Fruit fly (Drosophila melanogaster) whole organism, embryonic: ENCODE results near the gene CG2841.

ENCODE experiments used
- Adf1 ChIP-seq: fragments of 200-800 bp; sonication (Bioruptor generic); IDR thresholded peaks from 2 replicates; pipeline ENCODE4 v1.3.6; 2022; ENCODE audit warnings: missing biosample characterization, missing genetic modification characterization
- CG1024 ChIP-seq: fragments of 200-800 bp; sonication (Bioruptor generic); IDR thresholded peaks from 2 replicates; pipeline ENCODE4 v1.3.6; 2022; ENCODE audit warnings: missing biosample characterization, missing genetic modification characterization
- CG10431 ChIP-seq: fragments of 200-800 bp; sonication (Bioruptor generic); optimal IDR thresholded peaks from 3 replicates; lab custom pipeline; 2018; ENCODE audit warnings: missing biosample characterization, mild to moderate bottlenecking, missing genetic modification characterization
- CG10959 ChIP-seq: fragments of 200-800 bp; sonication (Bioruptor generic); IDR thresholded peaks from 2 replicates; pipeline ENCODE4 v1.3.6; 2022; ENCODE audit warnings: missing biosample characterization, missing genetic modification characterization
- CG11456 ChIP-seq: fragments of 200-800 bp; sonication (Bioruptor generic); IDR thresholded peaks from 3 replicates; pipeline ENCODE4 v1.3.6; 2022; ENCODE audit warnings: missing biosample characterization, missing genetic modification characterization
- CG11504 ChIP-seq: fragments of 200-800 bp; sonication (Bioruptor generic); optimal IDR thresholded peaks from 3 replicates; lab custom pipeline; 2019; ENCODE audit warnings: missing biosample characterization, mild to moderate bottlenecking, missing genetic modification characterization, moderate library complexity
- CG12219 ChIP-seq: fragments of 200-800 bp; sonication (Bioruptor generic); optimal IDR thresholded peaks from 3 replicates; lab custom pipeline; 2018; ENCODE audit warnings: missing biosample characterization, mild to moderate bottlenecking, missing genetic modification characterization
- CG12299 ChIP-seq: fragments of 200-800 bp; sonication (Bioruptor generic); optimal IDR thresholded peaks from 2 replicates; lab custom pipeline; 2018; ENCODE audit warnings: missing biosample characterization, mild to moderate bottlenecking, missing genetic modification characterization
- CG12769 ChIP-seq: fragments of 200-800 bp; sonication (Bioruptor generic); optimal IDR thresholded peaks from 2 replicates; lab custom pipeline; 2019; ENCODE audit warnings: missing biosample characterization, mild to moderate bottlenecking, missing genetic modification characterization, moderate library complexity
- CG13296 ChIP-seq: fragments of 200-800 bp; sonication (Bioruptor generic); optimal IDR thresholded peaks from 3 replicates; lab custom pipeline; 2018; ENCODE audit warnings: missing biosample characterization, mild to moderate bottlenecking, missing genetic modification characterization
- CG15601 ChIP-seq: fragments of 200-800 bp; sonication (Bioruptor generic); optimal IDR thresholded peaks from 3 replicates; lab custom pipeline; 2019; ENCODE audit warnings: missing biosample characterization, mild to moderate bottlenecking, missing genetic modification characterization, moderate library complexity
- CG1832 ChIP-seq: fragments of 200-800 bp; sonication (Bioruptor generic); optimal IDR thresholded peaks from 2 replicates; lab custom pipeline; 2017; ENCODE audit warnings: missing biosample characterization, mild to moderate bottlenecking, missing genetic modification characterization, inconsistent platforms
- CG18476 ChIP-seq: fragments of 200-800 bp; sonication (Bioruptor generic); optimal IDR thresholded peaks from 2 replicates; lab custom pipeline; 2016; ENCODE audit warnings: missing biosample characterization, mild to moderate bottlenecking, missing genetic modification characterization
- CG2678 ChIP-seq: fragments of 200-800 bp; sonication (Bioruptor generic); optimal IDR thresholded peaks from 3 replicates; lab custom pipeline; 2019; ENCODE audit warnings: missing biosample characterization, mild to moderate bottlenecking, missing genetic modification characterization, moderate library complexity
- CG3163 ChIP-seq: fragments of 200-800 bp; sonication (Bioruptor generic); optimal IDR thresholded peaks from 3 replicates; lab custom pipeline; 2016; ENCODE audit warnings: missing biosample characterization, missing genetic modification characterization
- CG32532 ChIP-seq: fragments of 200-800 bp; sonication (Bioruptor generic); IDR thresholded peaks from 2 replicates; pipeline ENCODE4 v1.3.6; 2022; ENCODE audit warnings: missing biosample characterization, missing genetic modification characterization
- CG3995 ChIP-seq: fragments of 200-800 bp; sonication (Bioruptor generic); optimal IDR thresholded peaks from 3 replicates; lab custom pipeline; 2016; ENCODE audit warnings: missing biosample characterization, missing genetic modification characterization
- CG43689 ChIP-seq: fragments of 200-800 bp; sonication (Bioruptor generic); IDR thresholded peaks from 2 replicates; pipeline ENCODE4 v1.3.6; 2022; ENCODE audit warnings: missing biosample characterization, missing genetic modification characterization
- CG4730 ChIP-seq: fragments of 200-800 bp; sonication (Bioruptor generic); IDR thresholded peaks from 2 replicates; pipeline ENCODE4 v1.3.6; 2022; ENCODE audit warnings: missing biosample characterization, missing genetic modification characterization
- CG6854 ChIP-seq: fragments of 200-800 bp; sonication (Bioruptor generic); optimal IDR thresholded peaks from 3 replicates; lab custom pipeline; 2017; ENCODE audit warnings: missing biosample characterization, mild to moderate bottlenecking, missing genetic modification characterization
- CG7556 ChIP-seq: fragments of 200-800 bp; sonication (Bioruptor generic); optimal IDR thresholded peaks from 2 replicates; lab custom pipeline; 2017; ENCODE audit warnings: missing biosample characterization, mild to moderate bottlenecking, missing genetic modification characterization
- Dll ChIP-seq: fragments of 200-800 bp; sonication (Bioruptor generic); IDR thresholded peaks from 4 replicates; pipeline ENCODE4 v1.3.6; 2022; ENCODE audit warnings: missing biosample characterization, missing genetic modification characterization; ENCODE audit not compliant: partially characterized antibody
- Dp ChIP-seq: fragments of 200-800 bp; sonication (Bioruptor generic); optimal IDR thresholded peaks from 2 replicates; lab custom pipeline; 2018; ENCODE audit warnings: missing biosample characterization, mild to moderate bottlenecking, missing genetic modification characterization, moderate library complexity
- Hand ChIP-seq: fragments of 200-800 bp; sonication (Bioruptor generic); optimal IDR thresholded peaks from 2 replicates; lab custom pipeline; 2017; ENCODE audit warnings: mild to moderate bottlenecking, missing biosample characterization, missing genetic modification reagents, missing genetic modification characterization
- Mrtf ChIP-seq: fragments of 200-800 bp; sonication (Bioruptor generic); IDR thresholded peaks from 3 replicates; pipeline ENCODE4 v1.3.6; 2022; ENCODE audit warnings: missing biosample characterization, missing genetic modification characterization
- Myb ChIP-seq: fragments of 200-800 bp; sonication (Bioruptor generic); optimal IDR thresholded peaks from 2 replicates; lab custom pipeline; 2016; ENCODE audit warnings: missing biosample characterization, missing genetic modification characterization
- NC2α ChIP-seq: fragments of 200-800 bp; sonication (Bioruptor generic); optimal IDR thresholded peaks from 2 replicates; lab custom pipeline; 2016; ENCODE audit warnings: missing biosample characterization, missing genetic modification characterization
- Sin3A ChIP-seq: fragments of >200 bp; optimal IDR thresholded peaks from 2 replicates; lab custom pipeline; 2018
- Six4 ChIP-seq: fragments of 200-800 bp; sonication (Bioruptor generic); optimal IDR thresholded peaks from 2 replicates; lab custom pipeline; 2016; ENCODE audit warnings: missing biosample characterization, missing genetic modification characterization
- Ssrp ChIP-seq: fragments of 200-800 bp; sonication (Bioruptor generic); optimal IDR thresholded peaks from 2 replicates; lab custom pipeline; 2018; ENCODE audit warnings: missing biosample characterization, mild to moderate bottlenecking, missing genetic modification characterization, moderate library complexity
- Stat92E ChIP-seq, 3 experiments: fragments of >200 bp in 2 of 3; fragments of 200-800 bp in 1 of 3; sonication (Bioruptor generic) in 1 of 3; optimal IDR thresholded peaks; 2 replicates each; lab custom pipeline; 2017 to 2019; ENCODE audit warnings: missing biosample characterization in 3 of 3, missing genetic modification characterization in 3 of 3, mild to moderate bottlenecking in 1 of 3, moderate library complexity in 1 of 3
- amos ChIP-seq: fragments of 200-800 bp; sonication (Bioruptor generic); IDR thresholded peaks from 2 replicates; pipeline ENCODE4 v1.3.6; 2022; ENCODE audit warnings: missing biosample characterization, missing genetic modification characterization; ENCODE audit not compliant: partially characterized antibody
- cad ChIP-seq: fragments of >200 bp; optimal IDR thresholded peaks from 2 replicates; lab custom pipeline; 2017; ENCODE audit warnings: missing biosample characterization, missing genetic modification characterization
- ci ChIP-seq: fragments of 200-800 bp; sonication (Bioruptor generic); IDR thresholded peaks from 3 replicates; pipeline ENCODE4 v1.3.6; 2022; ENCODE audit warnings: missing biosample characterization, missing genetic modification characterization
- dm ChIP-seq: fragments of 200-800 bp; sonication (Bioruptor generic); optimal IDR thresholded peaks from 3 replicates; lab custom pipeline; 2016; ENCODE audit warnings: missing biosample characterization, missing genetic modification characterization
- dysf ChIP-seq: fragments of 200-800 bp; sonication (Bioruptor generic); IDR thresholded peaks from 3 replicates; pipeline ENCODE4 v1.3.6; 2022; ENCODE audit warnings: missing biosample characterization, missing genetic modification characterization
- exex ChIP-seq: fragments of 200-800 bp; sonication (Bioruptor generic); optimal IDR thresholded peaks from 4 replicates; lab custom pipeline; 2018; ENCODE audit warnings: missing biosample characterization, mild to moderate bottlenecking, missing genetic modification characterization, moderate library complexity
- hkb ChIP-seq, 2 experiments: fragments of 200-800 bp in 1 of 2; fragments of >200 bp in 1 of 2; sonication (Bioruptor generic) in 1 of 2; IDR thresholded peaks in 1 of 2; optimal IDR thresholded peaks in 1 of 2; 2 replicates each; pipeline versions ENCODE4 v1.3.6 to Lab custom; 2017 to 2022; ENCODE audit warnings: missing biosample characterization in 1 of 2, missing genetic modification characterization in 1 of 2
- inv ChIP-seq: fragments of 200-800 bp; sonication (Bioruptor generic); IDR thresholded peaks from 2 replicates; pipeline ENCODE4 v1.3.6; 2022; ENCODE audit warnings: missing biosample characterization, missing genetic modification characterization; ENCODE audit not compliant: partially characterized antibody
- kah ChIP-seq: fragments of 200-800 bp; sonication (Bioruptor generic); optimal IDR thresholded peaks from 2 replicates; lab custom pipeline; 2018; ENCODE audit warnings: missing biosample characterization, mild to moderate bottlenecking, missing genetic modification characterization
- knrl ChIP-seq: fragments of 200-800 bp; sonication (Bioruptor generic); IDR thresholded peaks from 3 replicates; pipeline ENCODE4 v1.3.6; 2022; ENCODE audit warnings: missing biosample characterization, missing genetic modification characterization; ENCODE audit not compliant: partially characterized antibody
- lilli ChIP-seq: fragments of 200-800 bp; sonication (Bioruptor generic); optimal IDR thresholded peaks from 3 replicates; lab custom pipeline; 2016; ENCODE audit warnings: missing biosample characterization, missing genetic modification characterization
- lov ChIP-seq, 2 experiments: fragments of 200-800 bp in 1 of 2; fragments of >200 bp in 1 of 2; sonication (Bioruptor generic) in 1 of 2; IDR thresholded peaks in 1 of 2; optimal IDR thresholded peaks in 1 of 2; 2 replicates in 1 of 2; 3 replicates in 1 of 2; pipeline versions ENCODE4 v1.3.6 to Lab custom; 2017 to 2022; ENCODE audit warnings: missing biosample characterization in 1 of 2, missing genetic modification characterization in 1 of 2
- nom ChIP-seq: fragments of 200-800 bp; sonication (Bioruptor generic); optimal IDR thresholded peaks from 2 replicates; lab custom pipeline; 2017; ENCODE audit warnings: missing biosample characterization, missing genetic modification characterization, mild to moderate bottlenecking, moderate library complexity, missing genetic modification reagents
- onecut ChIP-seq: fragments of 200-800 bp; sonication (Bioruptor generic); IDR thresholded peaks from 2 replicates; pipeline ENCODE4 v1.3.6; 2022; ENCODE audit warnings: missing biosample characterization, missing genetic modification characterization
- salm ChIP-seq: fragments of 200-800 bp; sonication (Bioruptor generic); optimal IDR thresholded peaks from 2 replicates; lab custom pipeline; 2018; ENCODE audit warnings: missing biosample characterization, mild to moderate bottlenecking, missing genetic modification characterization
- shn ChIP-seq: fragments of 200-800 bp; sonication (Bioruptor generic); optimal IDR thresholded peaks from 3 replicates; lab custom pipeline; 2016; ENCODE audit warnings: missing biosample characterization, missing genetic modification characterization
- unpg ChIP-seq: fragments of 200-800 bp; sonication (Bioruptor generic); optimal IDR thresholded peaks from 3 replicates; lab custom pipeline; 2018; ENCODE audit warnings: missing biosample characterization, mild to moderate bottlenecking, missing genetic modification characterization, moderate library complexity
- wdn ChIP-seq: fragments of 200-800 bp; sonication (Bioruptor generic); IDR thresholded peaks from 2 replicates; pipeline ENCODE4 v1.3.6; 2022; ENCODE audit warnings: missing biosample characterization, missing genetic modification characterization
- yki ChIP-seq: fragments of >200 bp; optimal IDR thresholded peaks from 3 replicates; lab custom pipeline; 2018

Gene CG2841

DNA sequence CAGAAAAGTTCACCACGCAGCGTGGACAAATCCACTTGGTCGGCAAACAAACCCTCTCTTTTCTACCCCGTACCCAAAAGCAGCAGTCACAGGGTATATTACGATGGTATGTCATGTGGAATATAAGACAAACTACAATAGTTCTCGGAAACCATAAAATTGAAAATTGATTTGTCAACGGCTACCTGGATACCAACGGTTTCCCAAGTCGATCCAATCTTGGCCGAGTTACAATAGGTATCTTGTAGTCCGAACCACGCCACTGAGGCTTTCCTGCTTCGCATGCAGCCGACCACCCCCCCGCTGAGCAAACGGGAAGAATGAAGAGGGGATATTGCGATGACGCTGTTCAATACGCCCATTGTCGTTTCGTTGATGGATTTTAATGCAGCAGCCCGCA is 47.8 kb downstream of the CG2841 start (continued):
- no peak for TF ChIP-seq nom (GFP tag; lab: Kevin White, UChicago)
- TF ChIP-seq inv (GFP tag; lab: Robert Waterston, UW): no peak
- TF ChIP-seq CG4730 (GFP tag; lab: Robert Waterston, UW): peak; percentile 82
- peak; percentile 58 for TF ChIP-seq CG12769 (tag; lab: Kevin White, UChicago)
- TF ChIP-seq CG43689 (GFP tag; lab: Robert Waterston, UW): no peak
- peak in 1 of 3 experiments; percentile 45 for TF ChIP-seq Stat92E (GFP tag; optimal IDR thresholded peaks at IDR 0.05; lab: Kevin White, UChicago)
- no peak for TF ChIP-seq CG13296 (GFP tag; lab: Kevin White, UChicago)
- TF ChIP-seq knrl (GFP tag; lab: Robert Waterston, UW): no peak
- no peak for TF ChIP-seq CG3995 (GFP tag; lab: Kevin White, UChicago)
- TF ChIP-seq NC2α: no peak
- TF ChIP-seq wdn (GFP tag; lab: Robert Waterston, UW): no peak
- TF ChIP-seq unpg (GFP tag; lab: Kevin White, UChicago): peak; percentile 40
- TF ChIP-seq CG3163 (GFP tag; lab: Kevin White, UChicago): no peak
- peak; percentile 56 for TF ChIP-seq CG11504 (tag; lab: Kevin White, UChicago)
- TF ChIP-seq CG1024: peak; percentile 49
- TF ChIP-seq dm (GFP tag; lab: Kevin White, UChicago): no peak
- TF ChIP-seq CG7556: peak; percentile 23
- peak; percentile 34 for TF ChIP-seq lilli (GFP tag; lab: Kevin White, UChicago)
- peak; percentile 43 for TF ChIP-seq CG15601 (tag; lab: Kevin White, UChicago)
- peak; percentile 47 for TF ChIP-seq onecut (GFP tag; lab: Robert Waterston, UW)
- no peak for TF ChIP-seq CG6854 (GFP tag; lab: Kevin White, UChicago)
- peak; percentile 35 for TF ChIP-seq Ssrp (tag; lab: Kevin White, UChicago)
- no peak for TF ChIP-seq amos
- peak; percentile 71 for TF ChIP-seq Mrtf (GFP tag; lab: Robert Waterston, UW)
- TF ChIP-seq Six4 (GFP tag; lab: Kevin White, UChicago): peak; percentile 11
- peak; percentile 71 for TF ChIP-seq CG10959 (GFP tag; lab: Robert Waterston, UW)
- TF ChIP-seq CG2678 (tag; lab: Kevin White, UChicago): peak; percentile 44
- no peak for TF ChIP-seq Dp
- TF ChIP-seq Sin3A (lab: Kevin White, UChicago): no peak
- no peak for TF ChIP-seq salm (tag; lab: Kevin White, UChicago)
- TF ChIP-seq lov (optimal IDR thresholded peaks at IDR 0.05; lab: Kevin White, UChicago): no peak
- peak; percentile 83 for TF ChIP-seq lov (GFP tag; IDR thresholded peaks at IDR 0.05; lab: Robert Waterston, UW)
- TF ChIP-seq, all 482 proteins: peak for 220

- TF ChIP-seq CG12219 (GFP tag; lab: Kevin White, UChicago) (peak; percentile 24), CG12299 (peak; percentile 3), cad (GFP tag; lab: Kevin White, UChicago) (peak; percentile 44), hkb (optimal IDR thresholded peaks at IDR 0.05; lab: Kevin White, UChicago) (no peak), hkb (GFP tag; IDR thresholded peaks at IDR 0.05; lab: Robert Waterston, UW) (peak; percentile 42), CG18476 (no peak), shn (no peak), kah (GFP tag; lab: Kevin White, UChicago) (peak; percentile 32), CG32532 (peak; percentile 70; the same call in 1 of the 2 replicates), yki (lab: Kevin White, UChicago) (peak; percentile 99), ci (GFP tag; lab: Robert Waterston, UW) (peak; percentile 61; the same call in 2 of the 3 replicates), CG10431 (GFP tag; lab: Kevin White, UChicago) (peak; percentile 49), CG11456 (GFP tag; lab: Robert Waterston, UW) (no peak), Myb (GFP tag; lab: Kevin White, UChicago) (no peak), onecut (GFP tag; lab: Robert Waterston, UW) (peak; percentile 36), Adf1 (GFP tag; lab: Robert Waterston, UW) (peak; percentile 74), exex (peak; percentile 2), Hand (GFP tag; lab: Kevin White, UChicago) (peak; percentile 28), CG1832 (GFP tag; lab: Kevin White, UChicago) (peak; percentile 64), dysf (GFP tag; lab: Robert Waterston, UW) (no peak; the same call in 2 of the 3 replicates), Dll (GFP tag; lab: Robert Waterston, UW) (peak; percentile 23; the same call in 1 of the 4 replicates)
Observed at dm6 chrX:2317347-2317832, 48.8 kb downstream of the CG2841 start.
